Worm (Caenorhabditis elegans) whole organism, young adult: ENCODE measurements around the gene T05A12.3.

Experiments used
- D2030.7 ChIP-seq: fragments of 200-800 bp; sonication (Bioruptor generic); IDR thresholded peaks from 2 replicates; pipeline ENCODE4 v1.3.6; 2022; ENCODE audit warnings: missing genetic modification reagents, missing genetic modification characterization, missing compliant biosample characterization
- F49E8.2 ChIP-seq: sonication (generic microtip); optimal IDR thresholded peaks from 3 replicates; lab custom pipeline; 2017; ENCODE audit warnings: missing genetic modification characterization, mild to moderate bottlenecking, missing compliant biosample characterization, antibody characterized with exemption, moderate library complexity; ENCODE audit not compliant: insufficient read depth
- ama-1 ChIP-seq, 3 experiments: fragments of 150-350 bp in 1 of 3; sonication (generic microtip) in 2 of 3; optimal IDR thresholded peaks; 2 replicates each; lab custom pipeline; 2014 to 2018; ENCODE audit warnings: missing biosample characterization in 2 of 3, missing genetic modification characterization in 2 of 3, missing genetic modification reagents in 2 of 3
- fkh-3 ChIP-seq: sonication (generic microtip); optimal IDR thresholded peaks from 2 replicates; lab custom pipeline; 2016; ENCODE audit warnings: mild to moderate bottlenecking, missing genetic modification characterization, missing compliant biosample characterization
- let-607 ChIP-seq, 2 experiments: fragments of 200-800 bp in 1 of 2; sonication (Bioruptor generic) in 1 of 2; sonication (generic microtip) in 1 of 2; optimal IDR thresholded peaks; 2 replicates each; lab custom pipeline; 2016 to 2018; ENCODE audit warnings: mild to moderate bottlenecking in 2 of 2, missing compliant biosample characterization in 2 of 2, missing genetic modification characterization in 2 of 2, moderate library complexity in 2 of 2, missing genotype in 1 of 2
- lin-40 ChIP-seq: sonication (generic microtip); optimal IDR thresholded peaks from 2 replicates; lab custom pipeline; 2016; ENCODE audit warnings: missing genetic modification characterization, mild to moderate bottlenecking, missing compliant biosample characterization, missing genotype, missing genetic modification reagents
- lsl-1 ChIP-seq: fragments of 200-800 bp; sonication (Bioruptor generic); optimal IDR thresholded peaks from 2 replicates; lab custom pipeline; 2018; ENCODE audit warnings: mild to moderate bottlenecking, missing genetic modification characterization, moderate library complexity, missing compliant biosample characterization
- mel-28 ChIP-seq: sonication (generic microtip); optimal IDR thresholded peaks from 2 replicates; lab custom pipeline; 2016; ENCODE audit warnings: borderline replicate concordance, mild to moderate bottlenecking, missing genetic modification characterization, missing compliant biosample characterization
- nfya-1 ChIP-seq: sonication (generic microtip); optimal IDR thresholded peaks from 2 replicates; lab custom pipeline; 2017; ENCODE audit warnings: antibody characterized with exemption, missing compliant biosample characterization, missing genetic modification characterization, borderline replicate concordance; ENCODE audit not compliant: insufficient read depth
- nhr-90 ChIP-seq: sonication (generic microtip); optimal IDR thresholded peaks from 2 replicates; lab custom pipeline; 2016; ENCODE audit warnings: missing genotype, mild to moderate bottlenecking, missing genetic modification characterization, missing compliant biosample characterization
- snpc-1.1 ChIP-seq: sonication (generic microtip); optimal IDR thresholded peaks from 2 replicates; lab custom pipeline; 2017; ENCODE audit warnings: missing genetic modification characterization, mild to moderate bottlenecking, missing compliant biosample characterization, antibody characterized with exemption, moderate library complexity, missing genotype, missing genetic modification reagents; ENCODE audit not compliant: insufficient read depth
- snpc-4 ChIP-seq, 5 experiments: fragments of 150-350 bp in 1 of 5; sonication (generic microtip) in 4 of 5; optimal IDR thresholded peaks; 2 replicates each; lab custom pipeline; 2014 to 2018; ENCODE audit warnings: missing genetic modification characterization in 5 of 5, missing biosample characterization in 3 of 5, antibody characterized with exemption in 2 of 5, mild to moderate bottlenecking in 2 of 5, missing compliant biosample characterization in 2 of 5, missing genotype in 2 of 5, moderate library complexity in 2 of 5, missing genetic modification reagents in 1 of 5
- ztf-6 ChIP-seq: fragments of 200-800 bp; sonication (Bioruptor generic); IDR thresholded peaks from 2 replicates; pipeline ENCODE4 v1.3.6; 2022; ENCODE audit warnings: missing genetic modification reagents, missing genetic modification characterization, missing compliant biosample characterization

DNA sequence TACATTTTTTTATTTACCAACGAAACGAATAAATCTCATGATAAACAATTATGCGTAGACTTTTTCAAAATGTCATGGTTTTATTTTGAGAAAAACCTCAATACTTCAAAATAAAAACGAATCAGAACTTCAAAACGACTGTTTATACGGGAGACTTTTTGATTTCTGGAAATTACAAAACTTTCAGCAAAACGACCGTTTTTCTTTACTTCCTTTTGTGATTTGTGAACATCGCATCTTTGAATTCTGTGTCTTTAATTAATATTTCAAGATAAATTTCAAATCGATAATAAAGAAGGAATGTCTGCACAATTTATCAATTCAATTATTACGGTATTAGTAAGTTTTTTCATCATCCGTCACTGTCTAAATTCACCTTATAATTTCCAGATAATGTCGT is 19.7 kb downstream of the T05A12.3 start, which contains the start of gene srx-20:
- no peak for TF ChIP-seq F49E8.2 (tag; lab: Kevin White, UChicago)
- TF ChIP-seq ama-1 (optimal IDR thresholded peaks at IDR 0.05; lab: Kevin White, UChicago) = no peak
- TF ChIP-seq ama-1 (GFP tag; optimal IDR thresholded peaks at IDR 0.05; lab: Kevin White, UChicago) = no peak
- TF ChIP-seq snpc-4 (GFP tag; optimal IDR thresholded peaks at IDR 0.05; lab: Kevin White, UChicago) = no peak
- no peak for TF ChIP-seq snpc-4 (tag; optimal IDR thresholded peaks at IDR 0.05; lab: Kevin White, UChicago)
- no peak for TF ChIP-seq nfya-1 (tag; lab: Kevin White, UChicago)
- no peak for TF ChIP-seq D2030.7 (GFP tag; lab: Robert Waterston, UW)
- TF ChIP-seq snpc-1.1 (tag; lab: Kevin White, UChicago) = no peak
- no peak for TF ChIP-seq fkh-3 (tag; lab: Kevin White, UChicago)
- no peak for TF ChIP-seq mel-28 (tag; lab: Kevin White, UChicago)
- no peak for TF ChIP-seq lsl-1
- TF ChIP-seq nhr-90 (tag; lab: Kevin White, UChicago) = no peak
- no peak for TF ChIP-seq ztf-6
- no peak for TF ChIP-seq lin-40 (tag; lab: Kevin White, UChicago)
- TF ChIP-seq let-607 (tag; optimal IDR thresholded peaks at IDR 0.05; lab: Kevin White, UChicago) = no peak
